Worm (Caenorhabditis elegans) whole organism, L1 larva: ENCODE data around the gene srd-43.

ENCODE experiments used
- ceh-63 ChIP-seq: fragments of 200-800 bp; sonication (Bioruptor generic); optimal IDR thresholded peaks from 2 replicates; lab custom pipeline; 2018; ENCODE audit warnings: mild to moderate bottlenecking, missing genetic modification characterization, missing compliant biosample characterization
- unc-62 ChIP-seq: fragments of 150-350 bp; optimal IDR thresholded peaks from 2 replicates; lab custom pipeline; 2014; ENCODE audit warnings: missing biosample characterization, missing genetic modification reagents, missing genetic modification characterization

DNA sequence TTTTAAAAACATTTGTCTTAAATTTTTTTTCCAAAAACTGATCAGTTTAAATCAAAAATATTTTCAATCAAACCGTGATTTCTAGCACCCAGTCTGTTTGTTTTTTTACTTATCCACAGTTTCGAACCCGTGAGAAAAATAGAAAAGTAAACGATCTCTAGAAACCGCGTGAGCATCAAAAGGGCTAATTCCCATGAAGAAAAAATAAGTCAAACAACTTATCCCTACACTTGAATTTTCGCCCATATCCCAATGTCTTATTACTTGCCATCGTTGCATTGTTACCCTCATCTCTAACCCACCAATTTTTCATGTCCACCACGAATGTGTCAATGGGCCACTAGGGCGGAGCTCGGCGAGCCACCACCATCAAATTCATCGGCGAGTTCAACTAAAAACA, 32.1 kb upstream of the srd-43 start, which contains the start of gene ptr-24:
- no peak for TF ChIP-seq unc-62 (GFP tag; lab: Kevin White, UChicago)
- no peak for TF ChIP-seq ceh-63 (GFP tag; lab: Kevin White, UChicago)
